Worm (Caenorhabditis elegans) whole organism, late embryonic: Measurements from ENCODE around the gene nsph-4.1.
"Not testable (repeated sequence)": the region's sequence is repeated elsewhere in the genome, so short reads cannot be mapped to it uniquely, and the experiment has no call there.

Experiments used
- C08G9.2 ChIP-seq: sonication (generic microtip); optimal IDR thresholded peaks from 2 replicates; lab custom pipeline; 2016; ENCODE audit warnings: mild to moderate bottlenecking, missing genetic modification characterization, moderate library complexity, missing compliant biosample characterization
- C38D4.7 ChIP-seq: fragments of 200-800 bp; sonication (Bioruptor generic); optimal IDR thresholded peaks from 2 replicates; lab custom pipeline; 2018; ENCODE audit warnings: mild to moderate bottlenecking, missing genetic modification characterization, moderate library complexity, missing compliant biosample characterization
- F13H6.1 ChIP-seq: sonication (generic microtip); optimal IDR thresholded peaks from 2 replicates; lab custom pipeline; 2016; ENCODE audit warnings: missing genetic modification characterization, missing compliant biosample characterization
- K09A11.1 ChIP-seq: sonication (generic microtip); optimal IDR thresholded peaks from 2 replicates; lab custom pipeline; 2017; ENCODE audit warnings: antibody characterized with exemption, mild to moderate bottlenecking, missing genetic modification characterization, missing compliant biosample characterization; ENCODE audit not compliant: insufficient read depth
- T23F11.4 ChIP-seq: fragments of 200-800 bp; sonication (Bioruptor generic); optimal IDR thresholded peaks from 2 replicates; lab custom pipeline; 2018; ENCODE audit warnings: mild to moderate bottlenecking, missing genetic modification characterization, missing compliant biosample characterization
- Y22D7AL.16 ChIP-seq: sonication (generic microtip); optimal IDR thresholded peaks from 2 replicates; lab custom pipeline; 2016; ENCODE audit warnings: missing genetic modification characterization, missing compliant biosample characterization
- ahr-1 ChIP-seq: sonication (generic microtip); optimal IDR thresholded peaks from 2 replicates; lab custom pipeline; 2016; ENCODE audit warnings: missing genetic modification characterization, missing compliant biosample characterization
- ama-1 ChIP-seq: fragments of 150-350 bp; optimal IDR thresholded peaks from 2 replicates; lab custom pipeline; 2014
- ceh-14 ChIP-seq: sonication (generic microtip); optimal IDR thresholded peaks from 2 replicates; lab custom pipeline; 2016; ENCODE audit warnings: missing genotype, missing genetic modification characterization, missing compliant biosample characterization
- ceh-24 ChIP-seq: sonication (generic microtip); optimal IDR thresholded peaks from 2 replicates; lab custom pipeline; 2016; ENCODE audit warnings: mild to moderate bottlenecking, missing genetic modification characterization, missing compliant biosample characterization
- ceh-30 ChIP-seq: fragments of 150-350 bp; optimal IDR thresholded peaks from 2 replicates; lab custom pipeline; 2014; ENCODE audit warnings: missing biosample characterization, missing genetic modification characterization
- ceh-31 ChIP-seq: sonication (generic microtip); optimal IDR thresholded peaks from 2 replicates; lab custom pipeline; 2016; ENCODE audit warnings: missing genetic modification characterization, missing compliant biosample characterization
- ceh-34 ChIP-seq: sonication (generic microtip); optimal IDR thresholded peaks from 2 replicates; lab custom pipeline; 2016; ENCODE audit warnings: mild to moderate bottlenecking, missing genetic modification characterization, missing compliant biosample characterization
- ceh-45 ChIP-seq: fragments of 200-800 bp; sonication (Bioruptor generic); IDR thresholded peaks from 2 replicates; pipeline ENCODE4 v1.3.6; 2022; ENCODE audit warnings: missing genetic modification reagents, missing genetic modification characterization, missing compliant biosample characterization
- dmd-4 ChIP-seq: sonication (generic microtip); optimal IDR thresholded peaks from 2 replicates; lab custom pipeline; 2016; ENCODE audit warnings: borderline replicate concordance, missing genetic modification characterization, missing compliant biosample characterization
- dve-1 ChIP-seq: sonication (generic microtip); optimal IDR thresholded peaks from 2 replicates; lab custom pipeline; 2017; ENCODE audit warnings: antibody characterized with exemption, mild to moderate bottlenecking, missing genetic modification characterization, missing compliant biosample characterization
- elt-4 ChIP-seq: sonication (generic microtip); optimal IDR thresholded peaks from 2 replicates; lab custom pipeline; 2016; ENCODE audit warnings: missing genetic modification characterization, missing compliant biosample characterization
- ets-4 ChIP-seq: sonication (generic microtip); optimal IDR thresholded peaks from 2 replicates; lab custom pipeline; 2016; ENCODE audit warnings: missing genetic modification characterization, missing compliant biosample characterization
- fax-1 ChIP-seq: sonication (generic microtip); optimal IDR thresholded peaks from 2 replicates; lab custom pipeline; 2016; ENCODE audit warnings: missing genotype, missing genetic modification characterization, missing compliant biosample characterization
- gmeb-2 ChIP-seq: sonication (generic microtip); optimal IDR thresholded peaks from 2 replicates; lab custom pipeline; 2016; ENCODE audit warnings: missing genetic modification characterization, inconsistent platforms, missing compliant biosample characterization
- hlh-13 ChIP-seq: fragments of 200-800 bp; sonication (Bioruptor generic); optimal IDR thresholded peaks from 2 replicates; lab custom pipeline; 2018; ENCODE audit warnings: mild to moderate bottlenecking, missing genetic modification characterization, missing compliant biosample characterization
- hlh-6 ChIP-seq: sonication (generic microtip); optimal IDR thresholded peaks from 2 replicates; lab custom pipeline; 2016; ENCODE audit warnings: missing genotype, missing genetic modification characterization, missing compliant biosample characterization
- madf-2 ChIP-seq: sonication (generic microtip); optimal IDR thresholded peaks from 2 replicates; lab custom pipeline; 2017; ENCODE audit warnings: missing genetic modification characterization, missing compliant biosample characterization
- npax-4 ChIP-seq: sonication (generic microtip); optimal IDR thresholded peaks from 2 replicates; lab custom pipeline; 2016; ENCODE audit warnings: missing genetic modification characterization, missing compliant biosample characterization
- pat-9 ChIP-seq: fragments of 200-800 bp; sonication (Bioruptor generic); optimal IDR thresholded peaks from 2 replicates; lab custom pipeline; 2018; ENCODE audit warnings: mild to moderate bottlenecking, missing genetic modification characterization, moderate library complexity, missing compliant biosample characterization
- pax-1 ChIP-seq: fragments of 150-350 bp; optimal IDR thresholded peaks from 2 replicates; lab custom pipeline; 2014; ENCODE audit warnings: missing biosample characterization, missing genetic modification characterization
- pqm-1 ChIP-seq: sonication (generic microtip); optimal IDR thresholded peaks from 2 replicates; lab custom pipeline; 2016; ENCODE audit warnings: missing genetic modification characterization, missing compliant biosample characterization
- pros-1 ChIP-seq: fragments of 150-350 bp; optimal IDR thresholded peaks from 2 replicates; lab custom pipeline; 2014; ENCODE audit warnings: missing biosample characterization, missing genetic modification reagents, missing genetic modification characterization
- ref-2 ChIP-seq: sonication (generic microtip); optimal IDR thresholded peaks from 2 replicates; lab custom pipeline; 2016; ENCODE audit warnings: missing genetic modification characterization, missing compliant biosample characterization
- sox-4 ChIP-seq: sonication (generic microtip); optimal IDR thresholded peaks from 2 replicates; lab custom pipeline; 2017; ENCODE audit warnings: mild to moderate bottlenecking, missing genetic modification characterization, inconsistent platforms, missing compliant biosample characterization
- syd-9 ChIP-seq: sonication (generic microtip); optimal IDR thresholded peaks from 2 replicates; lab custom pipeline; 2016; ENCODE audit warnings: mild to moderate bottlenecking, missing genetic modification characterization, moderate library complexity, missing compliant biosample characterization
- ttx-3 ChIP-seq: sonication (generic microtip); optimal IDR thresholded peaks from 2 replicates; lab custom pipeline; 2016; ENCODE audit warnings: missing genetic modification reagents, missing genetic modification characterization, missing compliant biosample characterization
- unc-3 ChIP-seq, 2 experiments: fragments of 200-800 bp in 1 of 2; sonication (Bioruptor generic) in 1 of 2; sonication (generic microtip) in 1 of 2; conservative IDR thresholded peaks in 1 of 2; optimal IDR thresholded peaks in 1 of 2; 2 replicates each; pipeline versions ENCODE4 v1.3.6 to Lab custom; 2016 to 2022; ENCODE audit warnings: missing compliant biosample characterization in 2 of 2, missing genetic modification characterization in 2 of 2, missing genetic modification reagents in 1 of 2
- unc-55 ChIP-seq: sonication (generic microtip); optimal IDR thresholded peaks from 2 replicates; lab custom pipeline; 2017; ENCODE audit warnings: missing biosample characterization, missing genetic modification reagents, missing genetic modification characterization

The nsph-4.1 gene

ce11 chrIV:5228619-5229018 lies 2.0 kb downstream of the nsph-4.1 start, which contains the start of gene thn-6:
Gene thn-6 (plus strand): TSS chrIV:5228919.
- TF ChIP-seq ahr-1 (tag; lab: Kevin White, UChicago) (no peak), ama-1 (lab: Kevin White, UChicago) (no peak), elt-4 (tag; lab: Kevin White, UChicago) (no peak), ttx-3 (tag; lab: Kevin White, UChicago) (no peak), F13H6.1 (tag; lab: Kevin White, UChicago) (no peak), fax-1 (no peak), unc-3 (GFP tag; conservative IDR thresholded peaks at IDR 0.05; lab: Robert Waterston, UW) (no peak), unc-3 (tag; optimal IDR thresholded peaks at IDR 0.05; lab: Kevin White, UChicago) (no peak), gmeb-2 (tag; lab: Kevin White, UChicago) (no peak), pat-9 (tag; lab: Kevin White, UChicago) (no peak), ceh-14 (tag; lab: Kevin White, UChicago) (no peak), pax-1 (tag; lab: Kevin White, UChicago) (no peak), K09A11.1 (no peak), hlh-13 (no peak)

- TF ChIP-seq fax-1: no peak
- no peak for TF ChIP-seq dmd-4 (tag; lab: Kevin White, UChicago)
- no peak for TF ChIP-seq C38D4.7
- no peak for TF ChIP-seq ttx-3 (tag; lab: Kevin White, UChicago)
- no peak for TF ChIP-seq npax-4 (tag; lab: Kevin White, UChicago)
- TF ChIP-seq hlh-6 (tag; lab: Kevin White, UChicago): no peak
- no peak for TF ChIP-seq unc-55 (GFP tag; lab: Kevin White, UChicago)
- no peak for TF ChIP-seq ceh-45 (GFP tag; lab: Robert Waterston, UW)
- TF ChIP-seq ceh-34 (tag; lab: Kevin White, UChicago): no peak
- no peak for TF ChIP-seq pqm-1 (tag; lab: Kevin White, UChicago)
- no peak for TF ChIP-seq pax-1 (tag; lab: Kevin White, UChicago)
- TF ChIP-seq, all 69 proteins: peak for 0
These were observed 3.9 kb downstream of the nsph-4.1 start, which contains the start of gene thn-5 for ce11 chrIV:5230530-5230929. Gene thn-5 (plus strand): TSS chrIV:5230830.

DNA sequence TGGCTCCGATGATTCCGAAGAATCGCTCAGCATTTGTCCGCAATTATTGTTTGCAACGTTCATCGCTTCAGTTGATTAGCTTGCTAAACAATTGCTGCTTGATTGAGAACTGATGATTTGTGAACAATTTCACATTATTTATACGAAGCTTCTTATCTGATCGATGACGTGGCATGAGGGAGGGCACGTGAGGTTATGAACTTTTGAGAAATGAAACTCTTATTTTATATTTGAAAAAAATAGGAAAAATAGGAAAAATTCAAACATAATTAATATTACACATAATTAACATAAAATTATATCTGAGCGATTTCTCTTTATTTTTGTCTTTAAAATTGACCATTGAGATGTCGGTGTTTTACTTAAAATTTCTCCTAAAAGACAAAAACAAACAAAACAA lies 28.0 kb downstream of the nsph-4.1 start, which contains the start of gene F36H12.10:
Gene F36H12.10, minus strand, starts transcription at position 101 of the 400 bp plus-strand sequence.
- not testable (repeated sequence) for TF ChIP-seq C38D4.7; syd-9 (tag; lab: Kevin White, UChicago); T23F11.4

DNA sequence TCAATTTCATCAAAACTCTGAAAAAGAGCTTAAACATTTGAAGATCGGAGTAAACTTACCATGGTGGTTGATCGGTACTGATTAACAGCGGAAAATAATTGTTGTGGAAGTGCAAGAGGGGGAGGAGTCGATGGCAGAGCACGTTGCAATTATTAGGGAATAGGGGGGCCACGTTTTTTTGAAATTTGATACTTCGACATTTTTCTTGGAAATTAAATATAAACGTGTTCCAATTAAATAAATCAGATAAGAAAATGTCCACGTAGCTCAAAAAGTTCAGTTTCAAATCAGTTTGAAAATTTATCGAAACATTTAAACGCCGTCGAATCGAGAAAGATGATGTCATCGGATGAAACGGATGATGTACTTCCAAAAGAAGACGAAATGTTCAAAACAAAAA lies 30.1 kb downstream of the nsph-4.1 start, which contains the start of gene F36H12.9:
Gene F36H12.9, plus strand, starts transcription at position 301 of the 400 bp plus-strand sequence.
- not testable (repeated sequence) for TF ChIP-seq unc-55 (GFP tag; lab: Kevin White, UChicago); ahr-1 (tag; lab: Kevin White, UChicago); fax-1

- TF ChIP-seq C08G9.2 (tag; lab: Kevin White, UChicago); ahr-1 (tag; lab: Kevin White, UChicago); unc-3 (GFP tag; conservative IDR thresholded peaks at IDR 0.05; lab: Robert Waterston, UW); unc-3 (tag; optimal IDR thresholded peaks at IDR 0.05; lab: Kevin White, UChicago): not testable (repeated sequence)
These were observed 31.7 kb downstream of the nsph-4.1 start, which contains the start of gene ttbk-2.1 for ce11 chrIV:5258385-5258784. Gene ttbk-2.1 (plus strand): TSS chrIV:5258685.

ce11 chrIV:5260289-5260688 lies 33.6 kb downstream of the nsph-4.1 start, which contains the start of gene msp-19:
Gene msp-19 (plus strand): TSS chrIV:5260589.
- TF ChIP-seq ceh-30 (tag; lab: Kevin White, UChicago); T23F11.4; dve-1: not testable (repeated sequence)

- TF ChIP-seq Y22D7AL.16 (no peak), pros-1 (tag; lab: Kevin White, UChicago) (no peak), madf-2 (tag; lab: Kevin White, UChicago) (no peak), sox-4 (tag; lab: Kevin White, UChicago) (no peak), ets-4 (tag; lab: Kevin White, UChicago) (no peak), ceh-24 (tag; lab: Kevin White, UChicago) (no peak), ceh-31 (tag; lab: Kevin White, UChicago) (no peak), hlh-6 (tag; lab: Kevin White, UChicago) (no peak), unc-3 (GFP tag; conservative IDR thresholded peaks at IDR 0.05; lab: Robert Waterston, UW) (no peak), unc-3 (tag; optimal IDR thresholded peaks at IDR 0.05; lab: Kevin White, UChicago) (no peak), ref-2 (tag; lab: Kevin White, UChicago) (no peak), F13H6.1 (tag; lab: Kevin White, UChicago) (no peak), ceh-14 (tag; lab: Kevin White, UChicago) (no peak), ceh-34 (tag; lab: Kevin White, UChicago) (no peak)
These were observed 39.8 kb downstream of the nsph-4.1 start, which contains the start of gene F36H12.5 for ce11 chrIV:5266474-5266873. Gene F36H12.5 (plus strand): TSS chrIV:5266774.
